Worm (Caenorhabditis elegans) whole organism, early embryonic: ENCODE results near the gene arp-11.

Source experiments
- F13C5.2 ChIP-seq: sonication (generic microtip); optimal IDR thresholded peaks from 2 replicates; lab custom pipeline; 2017; ENCODE audit warnings: mild to moderate bottlenecking, missing genetic modification characterization, inconsistent platforms, missing compliant biosample characterization
- ama-1 ChIP-seq: fragments of 150-350 bp; optimal IDR thresholded peaks from 2 replicates; lab custom pipeline; 2014
- ets-7 ChIP-seq: sonication (generic microtip); optimal IDR thresholded peaks from 2 replicates; lab custom pipeline; 2016; ENCODE audit warnings: missing genotype, missing genetic modification characterization, missing compliant biosample characterization
- flt-1 ChIP-seq: fragments of 200-800 bp; sonication (Bioruptor generic); IDR thresholded peaks from 2 replicates; pipeline ENCODE4 v1.3.6; 2022; ENCODE audit warnings: missing genetic modification characterization, missing compliant biosample characterization

ce11 chrIV:7926102-7926840, 24.2 kb upstream of the arp-11 start, which contains the start of gene rps-2:
- TF ChIP-seq F13C5.2 (tag; lab: Kevin White, UChicago) (peak; percentile 35), flt-1 (GFP tag; lab: Robert Waterston, UW) (no peak), ama-1 (lab: Kevin White, UChicago) (no peak), ets-7 (no peak)
